Worm (Caenorhabditis elegans) whole organism, midembryonic: Measurements from ENCODE around the gene F52G3.5.
A peak's percentile ranks its signal among the peaks of the same experiment; 100 is the strongest.
"Not testable (repeated sequence)": the region's sequence is repeated elsewhere in the genome, so short reads cannot be mapped to it uniquely, and the experiment has no call there.

Experiments
- flt-1 ChIP-seq: fragments of 200-800 bp; sonication (Bioruptor generic); IDR thresholded peaks from 2 replicates; pipeline ENCODE4 v1.3.6; 2022; ENCODE audit warnings: missing genetic modification characterization, missing compliant biosample characterization
- klf-2 ChIP-seq: fragments of 200-800 bp; sonication (Bioruptor generic); conservative IDR thresholded peaks from 2 replicates; pipeline ENCODE4 v1.3.6; 2022; ENCODE audit warnings: missing genetic modification reagents, missing genetic modification characterization, missing compliant biosample characterization
- ref-1 ChIP-seq: fragments of 200-800 bp; sonication (Bioruptor generic); conservative IDR thresholded peaks from 2 replicates; pipeline ENCODE4 v1.3.6; 2022; ENCODE audit warnings: missing genetic modification reagents, missing genetic modification characterization, missing compliant biosample characterization

ce11 chrX:16937925-16938324, 38.0 kb downstream of the F52G3.5 start:
- not testable (repeated sequence) for TF ChIP-seq klf-2 (GFP tag; lab: Robert Waterston, UW); ref-1
- TF ChIP-seq flt-1: peak; percentile 68
